Fruit fly (Drosophila melanogaster): ENCODE measurements around the gene Gbeta13F.
A peak's percentile ranks its signal among the peaks of the same experiment; 100 is the strongest.

Gene Gbeta13F

dm6 chrX:15867863-15868262 lies 7.9 kb downstream of the Gbeta13F start, which contains the start of gene Gapdh2 (continued):
- TF ChIP-seq sc (optimal IDR thresholded peaks at IDR 0.05), result no peak
- TF ChIP-seq sc (GFP tag; optimal IDR thresholded peaks at IDR 0.05), result peak; percentile 96
- TF ChIP-seq D19B (GFP tag; optimal IDR thresholded peaks at IDR 0.05), result peak; percentile 97
- TF ChIP-seq tin (GFP tag; optimal IDR thresholded peaks at IDR 0.05), result peak; percentile 98
- peak; percentile 90 for TF ChIP-seq CG33557 (GFP tag; optimal IDR thresholded peaks at IDR 0.05)
- peak; percentile 98 to 99 for TF ChIP-seq dpn (GFP tag; optimal IDR thresholded peaks at IDR 0.05)
- peak; percentile 100 for TF ChIP-seq CG12071 (GFP tag; optimal IDR thresholded peaks at IDR 0.05)
- TF ChIP-seq CG11093 (GFP tag; IDR thresholded peaks at IDR 0.05), result peak; percentile 96
- peak; percentile 96 for TF ChIP-seq CG9215 (GFP tag; IDR thresholded peaks at IDR 0.05)
- TF ChIP-seq CkIIα-i1 (GFP tag; IDR thresholded peaks at IDR 0.05), result peak; percentile 95
- no peak for TF ChIP-seq prd (optimal IDR thresholded peaks at IDR 0.05)
- peak; percentile 98 for TF ChIP-seq prd (GFP tag; IDR thresholded peaks at IDR 0.05)
- TF ChIP-seq CG4854 (GFP tag; optimal IDR thresholded peaks at IDR 0.05), result peak; percentile 98
- no peak for TF ChIP-seq Doc3 (GFP tag; IDR thresholded peaks at IDR 0.05; ENCODE audit: partially characterized antibody)
- TF ChIP-seq NC2β (GFP tag; optimal IDR thresholded peaks at IDR 0.05), result peak; percentile 94
- TF ChIP-seq CG13123 (GFP tag; optimal IDR thresholded peaks at IDR 0.05), result peak; percentile 96
- peak; percentile 99 for TF ChIP-seq gcm (GFP tag; optimal IDR thresholded peaks at IDR 0.05)
- peak; percentile 99 for TF ChIP-seq CG1233 (GFP tag; optimal IDR thresholded peaks at IDR 0.05)
- peak; percentile 99 for TF ChIP-seq CG6683 (GFP tag; optimal IDR thresholded peaks at IDR 0.05)
- TF ChIP-seq nom (GFP tag; optimal IDR thresholded peaks at IDR 0.05), result peak; percentile 100
- peak; percentile 91 for TF ChIP-seq dm (GFP tag; optimal IDR thresholded peaks at IDR 0.05)
- TF ChIP-seq jumu (GFP tag; optimal IDR thresholded peaks at IDR 0.05), result peak; percentile 90
- TF ChIP-seq CG15479 (GFP tag; optimal IDR thresholded peaks at IDR 0.05), result peak; percentile 10
- peak; percentile 84 for TF ChIP-seq MESR4 (GFP tag; optimal IDR thresholded peaks at IDR 0.05)
- TF ChIP-seq Sry-δ (GFP tag; optimal IDR thresholded peaks at IDR 0.05), result peak; percentile 65
- TF ChIP-seq CG15269 (tag; optimal IDR thresholded peaks at IDR 0.05), result peak; percentile 100
- TF ChIP-seq dati (GFP tag; IDR thresholded peaks at IDR 0.05), result no peak; the same call in 1 of the 2 replicates
- TF ChIP-seq Oaz (GFP tag; IDR thresholded peaks at IDR 0.05), result peak; percentile 99
- peak; percentile 100 for TF ChIP-seq PHDP (tag; optimal IDR thresholded peaks at IDR 0.05)
- TF ChIP-seq ac (GFP tag; optimal IDR thresholded peaks at IDR 0.05), result peak; percentile 87
- TF ChIP-seq luna (GFP tag; optimal IDR thresholded peaks at IDR 0.05), result peak; percentile 94
- TF ChIP-seq CG6813 (GFP tag; optimal IDR thresholded peaks at IDR 0.05), result peak; percentile 100
- TF ChIP-seq az2 (GFP tag; optimal IDR thresholded peaks at IDR 0.05), result peak; percentile 99
- peak; percentile 98 for TF ChIP-seq Aef1 (GFP tag; IDR thresholded peaks at IDR 0.05)
- peak; percentile 99 for TF ChIP-seq sqz (GFP tag; optimal IDR thresholded peaks at IDR 0.05)
- TF ChIP-seq sd (tag; optimal IDR thresholded peaks at IDR 0.05), result peak; percentile 99
- TF ChIP-seq Scr (GFP tag; IDR thresholded peaks at IDR 0.05; ENCODE audit: partially characterized antibody), result no peak
- TF ChIP-seq Lhr (GFP tag; optimal IDR thresholded peaks at IDR 0.05), result peak; percentile 94
- no peak for TF ChIP-seq stwl (tag; optimal IDR thresholded peaks at IDR 0.05)
- peak; percentile 97 for TF ChIP-seq kay (GFP tag; optimal IDR thresholded peaks at IDR 0.05)
- peak; percentile 100 for TF ChIP-seq CG18599 (GFP tag; optimal IDR thresholded peaks at IDR 0.05)
- no peak for TF ChIP-seq lov (optimal IDR thresholded peaks at IDR 0.05)
- TF ChIP-seq lov (GFP tag; IDR thresholded peaks at IDR 0.05), result peak; percentile 98; the same call in 2 of the 3 replicates
- TF ChIP-seq Bdp1 (GFP tag; optimal IDR thresholded peaks at IDR 0.05), result peak; percentile 92
- peak; percentile 99 for TF ChIP-seq CG9932 (GFP tag; IDR thresholded peaks at IDR 0.05)
- peak; percentile 99 for TF ChIP-seq Xrp1 (GFP tag; IDR thresholded peaks at IDR 0.05)
- TF ChIP-seq CG3847 (GFP tag; IDR thresholded peaks at IDR 0.05), result peak; percentile 99
- TF ChIP-seq CG11247 (GFP tag; IDR thresholded peaks at IDR 0.05), result peak; percentile 98
- TF ChIP-seq sna (GFP tag; IDR thresholded peaks at IDR 0.05; ENCODE audit: partially characterized antibody), result no peak
- peak; percentile 98 for TF ChIP-seq CG2199 (GFP tag; IDR thresholded peaks at IDR 0.05)
- peak; percentile 98 for TF ChIP-seq CG10979 (tag; optimal IDR thresholded peaks at IDR 0.05)

Measured in whole organism, embryonic.